Fruit fly (Drosophila melanogaster): ENCODE measurements around the gene CG7988.

The CG7988 gene

DNA sequence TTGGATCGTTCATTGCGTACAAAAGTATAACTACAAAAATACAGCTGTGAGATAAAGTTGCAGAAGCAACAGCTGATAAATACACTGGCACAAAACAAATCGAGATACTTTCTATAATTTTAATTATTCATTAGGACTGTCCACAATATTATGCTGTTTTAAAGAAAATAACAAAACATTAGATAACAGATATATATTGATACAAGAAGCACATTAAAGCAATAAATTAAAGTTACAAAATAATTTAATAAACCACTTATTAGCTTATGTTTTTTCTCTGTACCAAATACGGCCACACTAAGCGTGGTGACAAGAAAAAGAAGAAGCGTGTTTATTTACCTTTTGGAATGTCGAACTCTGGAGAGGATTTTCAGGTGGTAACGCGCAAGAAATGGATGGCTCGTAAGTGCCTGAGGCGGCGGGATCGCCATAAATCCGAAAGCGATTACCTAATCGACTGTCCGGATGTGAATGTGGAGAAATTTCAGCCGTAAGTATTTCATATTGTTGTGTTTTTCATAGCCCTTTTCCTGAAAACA, at the start of gene CG7988, which contains the start of gene CG7183:
CG7988 (plus strand) TSS at position 316 of the 539 bp plus-strand sequence.
CG7183 (minus strand) TSS at position 489 of the 539 bp plus-strand sequence.
- peak; percentile 98 for TF ChIP-seq CG17801 (GFP tag; optimal IDR thresholded peaks at IDR 0.05; ENCODE audit: partially characterized antibody)

- TF ChIP-seq CG17801 (GFP tag; optimal IDR thresholded peaks at IDR 0.05; ENCODE audit: partially characterized antibody), result peak; percentile 75
Observed at dm6 chr3R:18171983-18172967, 48.1 kb upstream of the CG7988 start.

DNA sequence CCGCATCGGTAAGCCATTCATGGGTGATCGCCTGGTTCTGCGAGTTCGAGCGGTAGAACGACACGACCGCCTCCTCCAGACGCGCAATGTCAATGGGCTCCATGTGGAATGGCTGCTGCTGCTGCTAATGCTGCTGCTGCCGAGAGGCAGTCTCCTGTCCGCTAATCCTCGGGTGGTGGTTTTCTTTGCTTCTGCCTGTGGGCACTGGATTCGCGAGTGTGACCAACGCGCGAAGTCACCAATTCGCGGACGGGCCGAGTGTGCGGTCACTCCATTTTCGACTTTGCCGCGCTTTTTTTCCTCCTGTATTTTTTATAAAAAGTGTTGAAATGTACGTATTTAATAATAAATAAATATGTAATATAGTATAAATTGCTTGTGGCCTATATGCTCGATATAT, 37.1 kb upstream of the CG7988 start, which contains the start of gene cdm:
cdm (minus strand) TSS at position 236 of the 400 bp plus-strand sequence.
- peak; percentile 2 for TF ChIP-seq CG17801 (GFP tag; optimal IDR thresholded peaks at IDR 0.05; ENCODE audit: partially characterized antibody)

- peak; percentile 86 for TF ChIP-seq CG17801 (GFP tag; optimal IDR thresholded peaks at IDR 0.05; ENCODE audit: partially characterized antibody)
Observed at dm6 chr3R:18185385-18185784, 34.9 kb upstream of the CG7988 start, which contains the start of the genes Arp5 and CG7208. Gene Arp5 (plus strand): TSS chr3R:18185498. Gene CG7208 (minus strand): TSS chr3R:18185715.

DNA sequence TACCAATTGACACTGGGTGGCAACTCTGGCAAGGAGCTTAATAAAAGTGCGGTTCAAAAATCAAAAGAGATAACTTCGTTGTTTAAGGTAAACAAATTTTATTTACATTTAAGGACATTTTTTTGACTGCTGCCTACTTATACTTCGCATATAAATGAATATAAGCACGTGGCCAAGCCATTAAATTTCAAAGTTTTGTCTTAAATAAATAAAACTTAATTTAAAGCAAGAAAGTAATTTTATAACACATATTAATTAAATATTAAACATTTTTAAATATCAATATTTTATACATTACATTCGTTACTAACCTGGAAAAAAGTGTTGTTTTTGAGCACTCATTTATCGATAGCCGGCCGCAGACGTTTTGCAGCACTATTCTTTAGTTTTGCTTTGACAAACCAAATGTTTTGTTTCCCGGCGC, 31.6 kb upstream of the CG7988 start, which contains the start of the genes CG12321 and MED17:
CG12321 (minus strand) TSS at position 6 of the 424 bp plus-strand sequence.
MED17 (plus strand) TSS at position 371 of the 424 bp plus-strand sequence.
- TF ChIP-seq CG17801 (GFP tag; optimal IDR thresholded peaks at IDR 0.05; ENCODE audit: partially characterized antibody), result peak; percentile 85

- TF ChIP-seq CG17801 (GFP tag; optimal IDR thresholded peaks at IDR 0.05; ENCODE audit: partially characterized antibody), result no peak
Observed at dm6 chr3R:18191867-18192266, 28.5 kb upstream of the CG7988 start, which contains the start of gene CG14313. Gene CG14313 (minus strand): TSS chr3R:18191967.

DNA sequence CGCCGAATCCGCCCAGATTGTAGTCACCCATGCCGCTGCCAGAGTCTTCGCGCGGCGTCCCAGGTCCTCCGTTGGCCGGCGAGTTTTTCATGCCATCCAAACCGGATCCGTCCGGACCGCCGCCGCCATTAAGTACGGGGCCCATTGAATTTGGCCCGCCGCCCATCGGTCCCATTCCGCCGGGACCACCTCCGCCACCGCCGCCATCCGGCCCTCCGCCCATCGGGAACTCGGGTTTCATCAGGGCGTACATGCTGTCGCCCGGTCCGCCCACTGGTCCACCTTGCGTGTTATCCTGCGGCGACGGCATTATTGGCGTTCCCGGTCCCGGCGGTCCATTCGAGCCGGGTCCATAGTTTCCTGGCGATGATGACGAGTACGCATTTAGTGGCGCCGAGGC, 25.0 kb upstream of the CG7988 start:
- no peak for TF ChIP-seq CG17801 (GFP tag; optimal IDR thresholded peaks at IDR 0.05; ENCODE audit: partially characterized antibody)

- no peak for TF ChIP-seq CG17801 (GFP tag; optimal IDR thresholded peaks at IDR 0.05; ENCODE audit: partially characterized antibody)
Observed at dm6 chr3R:18196622-18196990, 23.7 kb upstream of the CG7988 start.

- TF ChIP-seq CG17801 (GFP tag; optimal IDR thresholded peaks at IDR 0.05; ENCODE audit: partially characterized antibody), result peak; percentile 93
Observed at dm6 chr3R:18196991-18197801, 23.1 kb upstream of the CG7988 start.

DNA sequence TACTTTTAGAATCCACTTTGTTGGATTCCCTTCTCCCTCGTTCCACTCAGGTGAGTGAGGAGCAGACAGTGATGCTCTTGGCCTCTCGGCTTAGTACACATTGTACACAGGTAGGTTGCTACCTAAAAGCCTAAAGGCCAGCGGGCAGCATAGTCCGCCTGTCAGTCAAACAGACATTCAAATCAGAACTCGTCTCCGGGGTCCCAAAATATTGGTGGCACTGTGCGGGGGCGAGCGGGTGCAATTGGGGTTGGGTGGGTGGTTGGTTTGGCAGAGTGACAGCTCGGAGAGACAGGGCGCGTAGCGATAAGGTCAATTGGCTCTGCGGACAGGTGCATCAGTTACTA, 22.6 kb upstream of the CG7988 start:
- TF ChIP-seq CG17801 (GFP tag; optimal IDR thresholded peaks at IDR 0.05; ENCODE audit: partially characterized antibody), result no peak

DNA sequence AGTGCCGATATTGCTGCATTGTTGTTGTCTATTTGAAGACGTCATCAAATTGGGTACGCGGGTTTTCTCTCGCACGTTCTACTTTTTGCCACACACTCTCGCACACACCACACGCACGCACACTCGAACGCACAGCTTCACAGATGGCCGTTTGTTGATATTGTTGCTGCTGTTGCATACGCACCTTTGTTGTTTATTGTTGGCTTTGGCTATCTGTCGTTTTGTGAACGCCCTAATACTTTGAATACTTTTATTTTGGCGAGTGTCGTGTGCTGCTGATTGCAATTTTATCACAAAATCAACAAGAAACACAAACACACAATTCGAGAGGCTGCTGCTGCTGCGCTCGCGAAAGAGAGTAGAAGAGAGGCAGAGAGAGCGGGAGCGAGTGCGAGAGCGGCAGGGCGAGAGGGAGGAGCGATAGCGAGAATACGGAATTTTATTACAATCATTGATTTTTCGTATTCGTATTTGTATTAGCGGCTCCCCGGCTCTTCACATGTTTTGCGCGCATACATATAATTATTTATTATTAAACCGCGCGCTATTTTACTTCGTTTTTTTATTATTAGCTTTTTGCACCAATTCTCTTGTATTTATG, 21.7 kb upstream of the CG7988 start:
- peak; percentile 61 for TF ChIP-seq CG17801 (GFP tag; optimal IDR thresholded peaks at IDR 0.05; ENCODE audit: partially characterized antibody)

DNA sequence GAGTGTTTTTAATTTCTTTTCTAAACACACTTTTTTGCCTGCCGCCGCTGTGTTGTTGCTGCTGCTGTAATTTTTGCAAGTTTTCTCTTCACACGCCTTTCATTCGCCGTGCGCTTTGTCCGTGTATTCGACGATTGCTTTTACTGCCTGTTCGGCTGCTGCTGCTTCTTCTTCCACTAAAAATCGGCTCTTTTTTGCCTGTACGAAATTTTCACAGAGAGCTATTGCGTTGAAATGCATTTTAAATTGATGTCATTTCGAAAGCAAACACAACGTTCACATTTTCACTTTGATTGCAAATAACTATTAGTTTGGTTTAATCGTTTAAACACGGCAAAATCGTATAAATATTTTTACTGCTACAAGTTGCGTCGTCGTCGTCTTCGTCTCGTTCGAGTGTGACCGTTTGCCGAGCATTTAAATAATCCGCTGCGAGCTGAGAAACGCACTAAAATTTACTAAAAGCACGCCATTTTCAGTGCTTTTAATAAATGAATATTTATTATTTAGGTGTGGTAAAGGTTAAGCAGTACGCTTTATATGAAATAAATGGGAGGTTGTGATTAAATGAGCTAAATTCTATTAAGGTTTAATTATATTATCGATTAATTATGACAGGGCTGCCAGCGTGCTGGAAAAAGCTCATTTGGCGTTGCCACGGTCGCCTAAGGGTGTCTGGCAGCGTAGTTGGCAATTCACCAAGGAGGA, 21.0 kb upstream of the CG7988 start, which contains the start of the genes Ssdp and CG7985:
Ssdp (minus strand) TSS at position 419 of the 708 bp plus-strand sequence.
CG7985 (plus strand) TSS at position 681 of the 708 bp plus-strand sequence.
- no peak for TF ChIP-seq CG17801 (GFP tag; optimal IDR thresholded peaks at IDR 0.05; ENCODE audit: partially characterized antibody)

DNA sequence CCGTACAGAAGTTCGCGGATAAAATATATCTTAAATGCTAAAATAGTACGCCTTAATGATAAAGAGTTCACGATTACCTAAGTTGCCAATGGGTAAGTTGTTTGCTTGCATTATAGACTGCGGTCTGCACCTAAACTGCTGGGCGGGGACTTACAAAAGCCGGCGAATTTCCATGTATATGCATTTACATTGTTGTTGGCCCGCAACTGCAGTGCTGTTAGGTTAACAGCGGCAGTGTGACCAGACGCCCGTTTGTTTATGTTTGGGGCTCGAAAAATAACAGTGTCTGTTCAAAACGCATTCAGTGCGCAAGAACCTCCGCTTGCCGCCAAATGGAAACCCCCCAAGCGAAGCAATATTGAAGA, 20.5 kb upstream of the CG7988 start:
- TF ChIP-seq CG17801 (GFP tag; optimal IDR thresholded peaks at IDR 0.05; ENCODE audit: partially characterized antibody), result no peak

DNA sequence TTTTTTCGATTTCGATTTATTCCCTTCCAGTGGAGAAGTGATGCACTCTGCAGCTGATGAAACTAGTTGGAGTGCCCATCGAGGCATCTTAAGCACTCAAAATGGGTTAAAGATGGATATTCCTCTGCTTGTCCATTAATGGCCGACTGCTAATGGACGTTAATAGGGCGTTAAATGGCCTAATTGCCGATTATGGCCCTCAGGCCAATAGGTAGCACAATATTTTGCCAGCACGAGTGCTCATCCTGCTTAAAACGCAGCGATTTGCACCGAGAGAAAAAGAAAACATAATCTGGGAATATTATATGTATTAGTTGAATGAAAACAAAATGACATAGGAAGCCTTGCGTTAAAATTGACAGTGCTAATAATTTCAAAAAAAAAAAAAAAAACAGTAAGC, 11.8 kb upstream of the CG7988 start, which contains the start of gene CG44158:
CG44158 (plus strand) TSS at position 301 of the 400 bp plus-strand sequence.
- TF ChIP-seq CG17801 (GFP tag; optimal IDR thresholded peaks at IDR 0.05; ENCODE audit: partially characterized antibody), result no peak

Measured in ovary, adult (tissue).